Fruit fly (Drosophila melanogaster): Measurements from ENCODE around the gene Efr.

Gene Efr

DNA sequence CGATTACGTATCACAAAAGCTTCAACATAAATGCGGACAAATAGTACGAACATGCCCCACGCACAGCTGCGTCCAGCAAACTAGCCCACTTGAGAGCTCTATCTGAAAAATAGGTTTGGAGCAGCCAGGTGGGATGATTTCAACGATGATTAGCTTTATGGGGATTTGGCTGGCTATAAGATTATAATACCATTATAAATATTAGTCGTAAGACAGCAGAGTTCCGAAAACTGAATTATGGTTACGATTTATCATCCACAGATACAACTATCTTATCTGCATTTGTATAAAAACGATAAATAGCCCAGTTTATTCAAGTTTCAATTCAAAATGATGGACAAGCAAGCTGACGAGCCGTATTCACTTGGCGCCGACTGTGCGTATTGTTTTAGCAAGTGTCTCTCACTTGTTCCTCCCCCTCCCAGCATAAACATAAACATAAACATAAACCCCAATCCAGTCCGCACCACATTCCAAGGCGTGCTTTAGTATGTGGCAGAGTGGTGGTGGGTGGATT, 43.9 kb downstream of the Efr start (continued):
- TF ChIP-seq CG7368 (GFP tag; optimal IDR thresholded peaks at IDR 0.05) (no peak), dac (GFP tag; optimal IDR thresholded peaks at IDR 0.05) (peak; percentile 55), CG8119 (GFP tag; IDR thresholded peaks at IDR 0.05) (peak; percentile 64; the same call in 2 of the 3 replicates), Eip78C (GFP tag) (peak; percentile 88), CG6163 (GFP tag; IDR thresholded peaks at IDR 0.05) (no peak), pdm3 (GFP tag; optimal IDR thresholded peaks at IDR 0.05) (peak; percentile 52), CG4318 (GFP tag; optimal IDR thresholded peaks at IDR 0.05) (peak; percentile 11), Ets96B (tag; optimal IDR thresholded peaks at IDR 0.05) (peak; percentile 36), CG31627 (GFP tag; optimal IDR thresholded peaks at IDR 0.05) (no peak), Met (GFP tag; optimal IDR thresholded peaks at IDR 0.05) (peak; percentile 5), achi (GFP tag; optimal IDR thresholded peaks at IDR 0.05) (peak; percentile 37), Ets21C (GFP tag; optimal IDR thresholded peaks at IDR 0.05) (no peak), CG6792 (GFP tag; optimal IDR thresholded peaks at IDR 0.05) (peak; percentile 8), esn (GFP tag; optimal IDR thresholded peaks at IDR 0.05) (no peak), vri (GFP tag; optimal IDR thresholded peaks at IDR 0.05) (no peak), Blimp-1 (GFP tag; optimal IDR thresholded peaks at IDR 0.05) (no peak), CG9139 (GFP tag; optimal IDR thresholded peaks at IDR 0.05) (no peak), fd85E (GFP tag; optimal IDR thresholded peaks at IDR 0.05) (no peak), CG6854 (GFP tag; optimal IDR thresholded peaks at IDR 0.05) (no peak)

DNA sequence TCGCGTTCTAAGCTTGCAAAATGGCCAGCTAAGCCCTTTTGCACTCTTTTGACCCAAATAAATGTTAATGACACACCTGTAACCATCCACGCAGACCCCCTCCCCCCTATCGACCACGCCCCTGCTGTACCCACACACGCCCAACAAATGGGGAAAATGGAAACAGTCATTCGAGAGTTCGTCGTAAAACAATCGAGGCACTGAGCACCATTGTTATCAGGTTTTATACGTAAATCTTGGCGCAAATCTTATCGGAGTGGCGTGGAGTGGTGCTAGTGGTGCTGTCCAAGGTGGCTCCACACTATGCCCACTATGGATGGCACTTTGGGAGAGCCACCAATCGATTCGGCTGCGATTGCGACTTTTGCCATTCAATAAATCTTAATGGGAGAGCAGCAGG, 44.7 kb downstream of the Efr start:
- TF ChIP-seq CG8319 (GFP tag; optimal IDR thresholded peaks at IDR 0.05), result no peak
- no peak for TF ChIP-seq Met (GFP tag; optimal IDR thresholded peaks at IDR 0.05)
- no peak for TF ChIP-seq topi (GFP tag; optimal IDR thresholded peaks at IDR 0.05)
- no peak for TF ChIP-seq CG6854 (GFP tag; optimal IDR thresholded peaks at IDR 0.05)
- no peak for TF ChIP-seq eg (GFP tag; IDR thresholded peaks at IDR 0.05)
- TF ChIP-seq CG11902 (GFP tag; optimal IDR thresholded peaks at IDR 0.05), result no peak
- no peak for TF ChIP-seq Ets21C (GFP tag; optimal IDR thresholded peaks at IDR 0.05)
- no peak for TF ChIP-seq CG8632 (GFP tag; optimal IDR thresholded peaks at IDR 0.05)
- no peak for TF ChIP-seq CG16779 (tag; optimal IDR thresholded peaks at IDR 0.05)
- TF ChIP-seq acj6 (GFP tag; optimal IDR thresholded peaks at IDR 0.05), result no peak
- TF ChIP-seq achi (GFP tag; optimal IDR thresholded peaks at IDR 0.05), result no peak
- no peak for TF ChIP-seq esn (GFP tag; optimal IDR thresholded peaks at IDR 0.05)
- TF ChIP-seq pdm3 (GFP tag; optimal IDR thresholded peaks at IDR 0.05), result no peak
- no peak for TF ChIP-seq Hr4 (GFP tag; optimal IDR thresholded peaks at IDR 0.05)
- TF ChIP-seq CG15336 (GFP tag; IDR thresholded peaks at IDR 0.05), result no peak
- no peak for TF ChIP-seq CG10631 (GFP tag; optimal IDR thresholded peaks at IDR 0.05)
- TF ChIP-seq Hr39 (GFP tag; optimal IDR thresholded peaks at IDR 0.05), result no peak
- no peak for TF ChIP-seq CG32006 (GFP tag; optimal IDR thresholded peaks at IDR 0.05)
- TF ChIP-seq ss (GFP tag; optimal IDR thresholded peaks at IDR 0.05), result no peak

DNA sequence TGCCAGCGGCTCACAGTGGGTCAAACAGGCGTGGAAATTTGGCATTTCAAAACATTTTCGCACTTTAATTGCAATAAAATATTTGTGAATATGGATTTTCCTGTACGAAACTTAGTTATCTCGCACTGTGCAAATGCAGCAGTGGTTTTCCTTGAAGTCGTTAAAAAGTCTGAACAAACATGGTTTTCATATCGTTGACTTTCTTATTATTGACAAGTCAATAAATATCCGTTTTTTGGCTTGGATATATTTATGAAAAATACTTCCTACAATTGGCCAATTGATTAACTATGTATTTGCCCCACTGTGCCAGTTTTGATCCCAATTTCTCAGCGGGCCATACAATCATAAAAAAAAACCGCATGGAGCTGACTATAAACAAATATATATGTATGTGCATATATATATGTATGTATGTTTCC, 45.7 kb downstream of the Efr start:
- TF ChIP-seq CG6808 (GFP tag; optimal IDR thresholded peaks at IDR 0.05) (peak; percentile 83), CG9139 (GFP tag; optimal IDR thresholded peaks at IDR 0.05) (peak; percentile 73), svp (GFP tag) (peak; percentile 94), Ets96B (tag; optimal IDR thresholded peaks at IDR 0.05) (peak; percentile 78), CG31627 (GFP tag; optimal IDR thresholded peaks at IDR 0.05) (peak; percentile 89), Eip75B (GFP tag; optimal IDR thresholded peaks at IDR 0.05) (peak; percentile 94), OdsH (GFP tag; optimal IDR thresholded peaks at IDR 0.05) (peak; percentile 95), Hr4 (GFP tag; optimal IDR thresholded peaks at IDR 0.05) (peak; percentile 97), Sox15 (GFP tag; optimal IDR thresholded peaks at IDR 0.05) (peak; percentile 92), CG10631 (GFP tag; optimal IDR thresholded peaks at IDR 0.05) (peak; percentile 92), CG6854 (GFP tag; optimal IDR thresholded peaks at IDR 0.05) (peak; percentile 56), CG3032 (tag; optimal IDR thresholded peaks at IDR 0.05) (peak; percentile 80), CG6792 (GFP tag; optimal IDR thresholded peaks at IDR 0.05) (peak; percentile 93), CG10669 (GFP tag; optimal IDR thresholded peaks at IDR 0.05) (peak; percentile 88), cyc (GFP tag; optimal IDR thresholded peaks at IDR 0.05) (peak; percentile 85), topi (GFP tag; optimal IDR thresholded peaks at IDR 0.05) (peak; percentile 92), CG4318 (GFP tag; optimal IDR thresholded peaks at IDR 0.05) (peak; percentile 96), CG6163 (GFP tag; IDR thresholded peaks at IDR 0.05) (peak; percentile 91), spab (GFP tag; optimal IDR thresholded peaks at IDR 0.05) (peak; percentile 85), CG7368 (GFP tag; optimal IDR thresholded peaks at IDR 0.05) (peak; percentile 87), acj6 (GFP tag; optimal IDR thresholded peaks at IDR 0.05) (peak; percentile 90), Eip78C (GFP tag) (peak; percentile 98), CG1621 (tag; optimal IDR thresholded peaks at IDR 0.05) (peak; percentile 86), CG8119 (GFP tag; IDR thresholded peaks at IDR 0.05) (peak; percentile 97), CG11294 (GFP tag; IDR thresholded peaks at IDR 0.05) (peak; percentile 90), CG15336 (GFP tag; IDR thresholded peaks at IDR 0.05) (peak; percentile 96), Blimp-1 (GFP tag; optimal IDR thresholded peaks at IDR 0.05) (peak; percentile 44), CG11762 (GFP tag; optimal IDR thresholded peaks at IDR 0.05; ENCODE audit: insufficient read depth) (peak; percentile 92), dsx (GFP tag; optimal IDR thresholded peaks at IDR 0.05; ENCODE audit: poor library complexity, severe bottlenecking) (peak; percentile 74), CG11902 (GFP tag; optimal IDR thresholded peaks at IDR 0.05) (peak; percentile 87), Ets21C (GFP tag; optimal IDR thresholded peaks at IDR 0.05) (peak; percentile 84)

Data from whole organism, prepupa.